Fruit fly (Drosophila melanogaster) whole organism, wandering third instar larva: Measurements from ENCODE around the gene tho2.

Source experiments
- Abd-B ChIP-seq: fragments of >200 bp; optimal IDR thresholded peaks from 2 replicates; lab custom pipeline; 2017; ENCODE audit warnings: missing biosample characterization, missing genetic modification characterization
- CG32264 ChIP-seq: fragments of 200-800 bp; sonication (Bioruptor generic); optimal IDR thresholded peaks from 2 replicates; lab custom pipeline; 2016; ENCODE audit warnings: missing biosample characterization, missing genetic modification characterization
- CG9705 ChIP-seq: fragments of 200-800 bp; sonication (Bioruptor generic); optimal IDR thresholded peaks from 2 replicates; lab custom pipeline; 2018; ENCODE audit warnings: missing biosample characterization, mild to moderate bottlenecking, missing genetic modification characterization
- CrebA ChIP-seq: fragments of 200-800 bp; sonication (Bioruptor generic); optimal IDR thresholded peaks from 2 replicates; lab custom pipeline; 2016; ENCODE audit warnings: missing biosample characterization, mild to moderate bottlenecking, missing genetic modification characterization, borderline replicate concordance
- Dfd ChIP-seq: fragments of >200 bp; optimal IDR thresholded peaks from 2 replicates; lab custom pipeline; 2017; ENCODE audit warnings: missing biosample characterization, missing genetic modification characterization
- Dif ChIP-seq: fragments of 200-275, 200-300 bp; sonication (Bioruptor generic); optimal IDR thresholded peaks from 2 replicates; lab custom pipeline; 2018; ENCODE audit warnings: missing biosample characterization, missing genetic modification characterization; ENCODE audit not compliant: partially characterized antibody
- GATAd ChIP-seq: sonication (Bioruptor generic); optimal IDR thresholded peaks from 2 replicates; lab custom pipeline; 2016; ENCODE audit warnings: missing biosample characterization, missing genetic modification characterization
- HLH106 ChIP-seq: fragments of 200-800 bp; optimal IDR thresholded peaks from 3 replicates; lab custom pipeline; 2019; ENCODE audit warnings: missing biosample characterization, mild to moderate bottlenecking, missing genetic modification characterization, moderate library complexity
- Hnf4 ChIP-seq: fragments of 200-800 bp; sonication (Bioruptor generic); optimal IDR thresholded peaks from 2 replicates; lab custom pipeline; 2016; ENCODE audit warnings: missing biosample characterization, mild to moderate bottlenecking, missing genetic modification characterization
- Hr78 ChIP-seq: fragments of >200 bp; optimal IDR thresholded peaks from 2 replicates; lab custom pipeline; 2017; ENCODE audit warnings: missing biosample characterization, missing genetic modification characterization
- Hr83 ChIP-seq: fragments of 200-300 bp; sonication (Bioruptor generic); optimal IDR thresholded peaks from 2 replicates; lab custom pipeline; 2016; ENCODE audit warnings: missing biosample characterization, mild to moderate bottlenecking, missing genetic modification characterization, moderate library complexity; ENCODE audit not compliant: poor library complexity, severe bottlenecking
- Jra ChIP-seq: sonication (Bioruptor generic); optimal IDR thresholded peaks from 2 replicates; lab custom pipeline; 2016; ENCODE audit warnings: missing biosample characterization, missing genetic modification characterization
- Myc ChIP-seq: fragments of >200 bp; optimal IDR thresholded peaks from 2 replicates; lab custom pipeline; 2017
- N ChIP-seq: fragments of >200 bp; optimal IDR thresholded peaks from 2 replicates; lab custom pipeline; 2018; ENCODE audit warnings: missing biosample characterization, missing external identifiers, missing genetic modification characterization
- OdsH ChIP-seq: fragments of 200-800 bp; sonication (Bioruptor generic); optimal IDR thresholded peaks from 2 replicates; lab custom pipeline; 2016; ENCODE audit warnings: missing biosample characterization, mild to moderate bottlenecking, missing genetic modification characterization
- Rel ChIP-seq, 2 experiments: fragments of 200-800 bp; sonication (Bioruptor generic) in 1 of 2; optimal IDR thresholded peaks; 2 replicates in 1 of 2; 3 replicates in 1 of 2; lab custom pipeline; 2016 to 2019; ENCODE audit warnings: mild to moderate bottlenecking in 2 of 2, missing biosample characterization in 2 of 2, missing genetic modification characterization in 2 of 2, moderate library complexity in 1 of 2
- Sp1 ChIP-seq: fragments of 200-800 bp; sonication (Bioruptor generic); optimal IDR thresholded peaks from 3 replicates; lab custom pipeline; 2019; ENCODE audit warnings: missing biosample characterization, mild to moderate bottlenecking, missing genetic modification characterization, moderate library complexity
- Vsx2 ChIP-seq: fragments of 200-300, 225-300 bp; sonication (Bioruptor generic); optimal IDR thresholded peaks from 2 replicates; lab custom pipeline; 2018; ENCODE audit warnings: missing biosample characterization, missing genetic modification characterization; ENCODE audit not compliant: partially characterized antibody
- br ChIP-seq: fragments of 200-800 bp; sonication (Bioruptor generic); optimal IDR thresholded peaks from 2 replicates; lab custom pipeline; 2016; ENCODE audit warnings: missing biosample characterization, missing genetic modification characterization
- brk ChIP-seq: fragments of 200-800 bp; sonication (Bioruptor generic); optimal IDR thresholded peaks from 2 replicates; lab custom pipeline; 2016; ENCODE audit warnings: missing biosample characterization, mild to moderate bottlenecking, missing genetic modification characterization
- dl ChIP-seq, 2 experiments: fragments of 175-275, 200-275 bp in 1 of 2; fragments of 200-275 bp in 1 of 2; sonication (Bioruptor generic); optimal IDR thresholded peaks; lab custom pipeline; 2018; ENCODE audit warnings: mild to moderate bottlenecking in 2 of 2, missing biosample characterization in 2 of 2, missing genetic modification characterization in 2 of 2, moderate library complexity in 2 of 2; ENCODE audit not compliant: partially characterized antibody in 2 of 2, insufficient read depth in 1 of 2
- dsf ChIP-seq: sonication (Bioruptor generic); optimal IDR thresholded peaks from 2 replicates; lab custom pipeline; 2016; ENCODE audit warnings: missing biosample characterization, missing genetic modification characterization, borderline replicate concordance
- fru ChIP-seq: fragments of 200-800 bp; sonication (Bioruptor generic); optimal IDR thresholded peaks from 3 replicates; lab custom pipeline; 2016; ENCODE audit warnings: missing biosample characterization, mild to moderate bottlenecking, missing genetic modification characterization
- h ChIP-seq: fragments of 200-800 bp; sonication (Bioruptor generic); optimal IDR thresholded peaks from 3 replicates; lab custom pipeline; 2016; ENCODE audit warnings: missing biosample characterization, mild to moderate bottlenecking, missing genetic modification characterization
- jim ChIP-seq: fragments of 175-275, 200-325 bp; sonication (Bioruptor generic); optimal IDR thresholded peaks from 2 replicates; lab custom pipeline; 2016; ENCODE audit warnings: missing biosample characterization, mild to moderate bottlenecking, missing genetic modification characterization
- lola ChIP-seq: fragments of >200 bp; optimal IDR thresholded peaks from 2 replicates; lab custom pipeline; 2017; ENCODE audit warnings: missing biosample characterization, missing genetic modification characterization
- pan ChIP-seq: fragments of >200 bp; optimal IDR thresholded peaks from 2 replicates; lab custom pipeline; 2017
- psq ChIP-seq: fragments of 200-800 bp; sonication (Bioruptor generic); optimal IDR thresholded peaks from 3 replicates; lab custom pipeline; 2017; ENCODE audit warnings: missing biosample characterization, mild to moderate bottlenecking, missing genetic modification characterization, moderate library complexity
- rgr ChIP-seq: fragments of 200-800 bp; sonication (Bioruptor generic); optimal IDR thresholded peaks from 3 replicates; lab custom pipeline; 2016; ENCODE audit warnings: missing biosample characterization, mild to moderate bottlenecking, missing genetic modification characterization
- sage ChIP-seq: fragments of 200-800 bp; sonication (Bioruptor generic); optimal IDR thresholded peaks from 2 replicates; lab custom pipeline; 2016; ENCODE audit warnings: missing biosample characterization, mild to moderate bottlenecking, missing genetic modification characterization
- sv ChIP-seq: fragments of 200-800 bp; sonication (Bioruptor generic); optimal IDR thresholded peaks from 3 replicates; lab custom pipeline; 2016; ENCODE audit warnings: missing biosample characterization, missing genetic modification characterization
- tai ChIP-seq: sonication (Bioruptor generic); optimal IDR thresholded peaks from 2 replicates; lab custom pipeline; 2016; ENCODE audit warnings: missing biosample characterization, missing genetic modification characterization
- usp ChIP-seq: fragments of >200 bp; optimal IDR thresholded peaks from 2 replicates; lab custom pipeline; 2017; ENCODE audit warnings: missing biosample characterization, missing genetic modification characterization
- woc ChIP-seq: sonication (Bioruptor generic); optimal IDR thresholded peaks from 2 replicates; lab custom pipeline; 2016; ENCODE audit warnings: missing biosample characterization, mild to moderate bottlenecking, missing genetic modification characterization

The tho2 gene

DNA sequence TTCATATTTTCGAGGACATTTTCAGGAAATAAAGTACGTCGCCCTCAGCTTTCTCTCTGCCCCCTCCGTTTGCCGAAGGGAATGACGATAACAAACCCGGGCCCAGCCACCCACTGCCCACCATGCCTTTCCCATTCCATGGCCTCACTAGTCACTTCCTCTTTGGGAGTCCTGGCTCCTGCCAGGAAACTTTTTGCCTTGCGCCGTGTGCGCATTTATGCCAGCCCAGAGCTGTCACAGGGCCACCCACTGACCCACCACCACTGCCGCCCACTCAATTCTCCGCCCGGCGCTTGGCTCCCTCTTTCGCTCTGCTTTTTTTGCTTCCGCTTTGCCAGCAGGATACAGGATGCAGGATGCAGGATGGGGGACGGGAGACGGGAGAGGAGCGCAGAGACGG is 42.4 kb upstream of the tho2 start:
- TF ChIP-seq Dfd (GFP tag; lab: Kevin White, UChicago) (no peak), Hr78 (GFP tag; lab: Kevin White, UChicago) (no peak), Abd-B (GFP tag; lab: Kevin White, UChicago) (no peak), Jra (GFP tag; lab: Kevin White, UChicago) (no peak)

DNA sequence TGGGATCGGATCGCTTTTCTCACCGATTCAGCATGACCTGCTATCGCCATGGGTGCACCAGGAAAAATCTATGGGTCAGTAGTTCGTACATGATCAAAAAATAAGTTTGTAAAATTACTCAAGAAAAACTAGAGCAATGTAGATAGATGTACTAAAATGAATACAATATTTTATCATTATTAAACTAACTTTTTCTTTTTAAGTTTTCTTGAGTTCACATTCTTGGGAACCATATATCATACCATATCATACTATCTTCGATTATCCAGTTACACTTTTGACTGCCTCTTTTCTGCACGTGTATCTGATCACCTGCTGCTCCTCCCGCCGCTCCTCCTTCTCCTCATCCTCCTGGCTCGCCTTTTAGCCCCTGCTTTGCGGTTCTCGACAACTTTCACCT is 40.4 kb upstream of the tho2 start:
- no peak for TF ChIP-seq CG9705 (GFP tag; lab: Kevin White, UChicago)
- no peak for TF ChIP-seq GATAd (GFP tag; lab: Kevin White, UChicago)
- TF ChIP-seq sv (GFP tag; lab: Kevin White, UChicago), result no peak
- TF ChIP-seq dl (GFP tag; optimal IDR thresholded peaks at IDR 0.05; lab: Kevin White, UChicago; ENCODE audit: insufficient read depth in 1 of 2, partially characterized antibody in 2 of 2), result no peak
- no peak for TF ChIP-seq fru (GFP tag; lab: Kevin White, UChicago)

DNA sequence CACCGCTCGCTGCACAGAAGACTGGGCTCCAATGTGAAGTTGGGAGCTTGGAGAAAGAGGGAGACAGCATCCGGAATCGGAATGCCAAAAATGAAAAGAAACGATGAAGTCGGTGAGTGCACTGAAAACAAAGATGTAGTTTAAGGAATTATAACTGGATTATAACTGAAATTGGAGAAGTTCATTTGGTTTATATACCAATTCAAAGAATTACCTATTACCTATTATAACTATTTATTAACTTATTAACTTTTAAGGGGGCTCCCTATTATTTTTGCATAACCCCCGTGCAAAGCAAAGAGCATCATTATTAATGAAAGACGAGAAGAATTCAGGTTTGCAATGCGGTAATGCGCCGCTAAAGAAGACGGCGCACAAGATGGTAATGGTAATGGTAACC is 39.7 kb upstream of the tho2 start:
- TF ChIP-seq woc (GFP tag; lab: Kevin White, UChicago), result no peak
- no peak for TF ChIP-seq CG9705 (GFP tag; lab: Kevin White, UChicago)
- TF ChIP-seq Jra (GFP tag; lab: Kevin White, UChicago), result no peak
- TF ChIP-seq h (GFP tag; lab: Kevin White, UChicago), result peak; percentile 16
- TF ChIP-seq lola, result no peak
- TF ChIP-seq tai (GFP tag; lab: Kevin White, UChicago), result no peak
- peak; percentile 16 for TF ChIP-seq rgr
- TF ChIP-seq br (GFP tag; lab: Kevin White, UChicago), result no peak
- no peak for TF ChIP-seq Abd-B (GFP tag; lab: Kevin White, UChicago)
- peak; percentile 2 for TF ChIP-seq fru (GFP tag; lab: Kevin White, UChicago)

DNA sequence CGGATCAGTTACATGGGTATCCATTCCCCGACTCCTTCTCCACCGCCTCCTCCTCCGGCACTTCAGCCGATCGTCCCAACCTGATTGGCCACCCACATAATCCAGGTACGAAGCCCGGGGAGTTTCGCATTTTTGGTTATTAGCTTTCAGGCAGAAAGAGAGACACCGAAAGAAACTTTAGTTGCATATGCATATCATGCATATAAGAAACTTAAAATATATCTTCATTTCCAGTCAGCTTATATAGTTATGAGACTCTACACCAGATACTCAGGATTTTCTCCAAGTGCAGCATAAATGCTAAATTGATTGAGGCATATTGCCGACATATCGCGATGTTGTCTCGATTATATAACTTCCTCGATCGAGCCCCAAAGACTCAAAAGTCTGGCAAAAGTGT is 39.1 kb upstream of the tho2 start:
- TF ChIP-seq fru (GFP tag; lab: Kevin White, UChicago) (no peak), woc (GFP tag; lab: Kevin White, UChicago) (no peak), Jra (GFP tag; lab: Kevin White, UChicago) (no peak)

DNA sequence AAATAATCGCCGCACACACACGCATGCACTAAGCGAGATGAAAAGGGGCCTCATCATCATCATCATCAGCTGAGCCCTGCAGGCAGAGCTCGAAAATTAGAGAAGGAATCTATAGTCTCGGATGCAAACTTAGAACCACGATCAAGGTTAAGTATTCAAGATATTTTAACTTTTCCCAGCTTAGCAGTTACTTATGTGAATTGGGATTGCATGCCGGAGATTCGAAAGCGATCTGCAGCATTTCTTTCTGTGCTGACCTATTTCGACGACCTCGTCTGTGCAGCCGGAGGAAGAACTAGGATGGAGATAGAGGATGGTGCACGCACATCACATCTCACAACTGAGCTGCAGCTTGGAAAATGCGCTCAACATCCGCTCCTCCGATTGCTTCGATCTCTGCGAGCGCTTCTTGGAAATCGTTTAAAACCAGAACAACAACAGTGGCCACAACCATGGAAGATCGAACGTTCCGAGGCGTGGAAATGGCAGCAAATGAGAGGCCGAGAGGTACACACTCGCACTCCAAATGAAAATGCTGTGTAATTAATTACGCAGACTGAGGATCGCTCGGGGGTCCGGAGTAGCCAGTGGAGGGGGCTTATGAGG is 37.9 kb upstream of the tho2 start:
- no peak for TF ChIP-seq rgr
- no peak for TF ChIP-seq Jra (GFP tag; lab: Kevin White, UChicago)
- TF ChIP-seq sv (GFP tag; lab: Kevin White, UChicago), result no peak
- no peak for TF ChIP-seq pan (lab: Kevin White, UChicago)
- no peak for TF ChIP-seq Dfd (GFP tag; lab: Kevin White, UChicago)
- TF ChIP-seq Dif (GFP tag; lab: Kevin White, UChicago), result no peak
- TF ChIP-seq h (GFP tag; lab: Kevin White, UChicago), result no peak
- TF ChIP-seq N (GFP tag; lab: Kevin White, UChicago), result no peak
- no peak for TF ChIP-seq Hnf4 (GFP tag; lab: Kevin White, UChicago)
- TF ChIP-seq Hr83, result no peak
- TF ChIP-seq lola, result no peak
- TF ChIP-seq tai (GFP tag; lab: Kevin White, UChicago), result no peak
- no peak for TF ChIP-seq woc (GFP tag; lab: Kevin White, UChicago)
- no peak for TF ChIP-seq GATAd (GFP tag; lab: Kevin White, UChicago)
- TF ChIP-seq Rel (GFP tag; optimal IDR thresholded peaks at IDR 0.05; lab: Kevin White, UChicago), result no peak
- no peak for TF ChIP-seq Rel (tag; optimal IDR thresholded peaks at IDR 0.05; lab: Kevin White, UChicago)
- TF ChIP-seq CG32264, result no peak
- no peak for TF ChIP-seq HLH106 (tag; lab: Kevin White, UChicago)
- no peak for TF ChIP-seq Abd-B (GFP tag; lab: Kevin White, UChicago)
- no peak for TF ChIP-seq OdsH
- no peak for TF ChIP-seq Vsx2 (GFP tag; lab: Kevin White, UChicago)

DNA sequence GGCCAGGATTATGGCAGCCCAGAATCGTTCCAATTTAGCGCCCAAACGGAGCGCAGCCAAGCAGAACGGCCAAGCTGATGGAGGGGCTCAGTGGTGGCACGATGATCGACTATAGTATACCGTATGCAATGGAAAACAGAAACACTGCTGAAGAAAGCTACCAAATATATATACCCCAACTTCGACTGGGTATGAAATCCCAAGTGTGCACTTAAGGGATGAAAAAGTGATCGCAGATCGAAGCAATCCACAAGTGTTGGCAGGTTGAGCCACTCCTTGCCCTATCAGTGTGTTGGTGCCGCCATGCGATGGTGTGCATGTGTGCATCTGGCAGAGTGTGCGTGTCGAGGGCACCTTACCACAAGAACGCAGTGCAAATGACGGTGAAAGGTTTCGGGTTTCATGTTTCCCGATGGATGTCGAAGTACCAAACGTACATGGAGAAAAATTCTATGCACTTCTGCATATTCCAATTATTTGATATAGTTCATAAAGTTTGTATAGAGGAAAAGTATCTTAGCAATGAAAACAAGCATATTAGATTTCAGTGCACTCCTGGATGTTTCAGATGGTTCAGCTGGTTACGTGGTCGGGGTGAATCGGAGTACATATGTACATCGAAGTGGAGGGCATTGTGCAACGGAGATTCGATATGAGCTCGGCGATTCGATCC is 37.1 kb upstream of the tho2 start:
- peak; percentile 64 for TF ChIP-seq woc (GFP tag; lab: Kevin White, UChicago)
- TF ChIP-seq pan (lab: Kevin White, UChicago), result no peak
- TF ChIP-seq sage, result no peak
- no peak for TF ChIP-seq Dfd (GFP tag; lab: Kevin White, UChicago)
- TF ChIP-seq lola, result no peak
- TF ChIP-seq CG9705 (GFP tag; lab: Kevin White, UChicago), result no peak
- peak; percentile 20 for TF ChIP-seq h (GFP tag; lab: Kevin White, UChicago)
- TF ChIP-seq Hnf4 (GFP tag; lab: Kevin White, UChicago), result peak; percentile 10
- peak; percentile 7 for TF ChIP-seq br (GFP tag; lab: Kevin White, UChicago)
- no peak for TF ChIP-seq Myc (lab: Kevin White, UChicago)
- TF ChIP-seq usp (GFP tag; lab: Kevin White, UChicago), result no peak
- no peak for TF ChIP-seq N (GFP tag; lab: Kevin White, UChicago)
- TF ChIP-seq Hr83, result no peak
- TF ChIP-seq CrebA, result no peak
- TF ChIP-seq OdsH, result peak; percentile 5
- no peak for TF ChIP-seq jim
- TF ChIP-seq sv (GFP tag; lab: Kevin White, UChicago), result peak; percentile 31
- peak; percentile 34 for TF ChIP-seq HLH106 (tag; lab: Kevin White, UChicago)
- TF ChIP-seq dsf, result no peak
- TF ChIP-seq brk (GFP tag; lab: Kevin White, UChicago), result no peak
- TF ChIP-seq GATAd (GFP tag; lab: Kevin White, UChicago), result no peak
- peak; percentile 14 for TF ChIP-seq psq (GFP tag; lab: Kevin White, UChicago)
- TF ChIP-seq Sp1, result peak; percentile 10
